Fruit fly (Drosophila melanogaster): Measurements from ENCODE around the gene TyrR.
A peak's percentile ranks its signal among the peaks of the same experiment; 100 is the strongest.

Gene TyrR

DNA sequence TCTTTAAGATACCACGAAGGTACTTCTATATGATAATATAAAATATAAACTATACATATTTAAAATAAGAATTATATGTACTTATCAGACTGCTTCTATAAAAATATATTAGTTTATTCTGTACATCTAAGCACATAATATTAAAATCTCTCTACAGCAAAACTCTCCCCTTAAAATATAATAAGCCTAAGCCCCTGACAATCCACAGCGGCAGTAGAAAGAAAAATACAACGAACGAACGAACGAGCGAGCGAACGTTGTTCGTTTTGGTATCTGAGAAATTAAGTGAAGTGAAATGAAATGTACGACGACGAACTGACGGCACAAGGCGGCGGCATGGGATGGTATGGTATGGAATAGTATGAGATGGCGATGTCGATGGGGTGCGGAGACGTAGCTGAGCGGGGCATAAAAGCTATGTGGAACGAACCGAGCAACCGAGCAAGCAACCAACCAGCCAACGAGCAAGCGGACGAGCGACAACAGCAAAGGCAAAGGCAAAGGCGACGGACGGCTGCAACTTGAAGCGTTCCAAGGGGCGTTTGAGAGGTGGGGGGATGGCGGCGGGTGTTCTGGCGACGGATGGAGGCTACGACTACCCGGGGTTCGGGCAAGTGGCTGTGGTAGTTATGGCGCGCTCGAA, 62.4 kb downstream of the TyrR start:
- TF ChIP-seq CG14711 (tag; optimal IDR thresholded peaks at IDR 0.05): peak; percentile 96
- TF ChIP-seq CG1620 (GFP tag; optimal IDR thresholded peaks at IDR 0.05): peak; percentile 67
- peak; percentile 99 for TF ChIP-seq CG33017 (tag; optimal IDR thresholded peaks at IDR 0.05)
- TF ChIP-seq CG7045 (GFP tag; optimal IDR thresholded peaks at IDR 0.05): peak; percentile 99
- TF ChIP-seq toe (GFP tag; optimal IDR thresholded peaks at IDR 0.05): peak; percentile 87
- peak; percentile 76 for TF ChIP-seq Clk (GFP tag; optimal IDR thresholded peaks at IDR 0.05)
- TF ChIP-seq Hr96 (GFP tag; optimal IDR thresholded peaks at IDR 0.05): peak; percentile 60
- no peak for TF ChIP-seq CG5204 (GFP tag; optimal IDR thresholded peaks at IDR 0.05)
- peak; percentile 88 for TF ChIP-seq Crg-1 (GFP tag; optimal IDR thresholded peaks at IDR 0.05)
- peak; percentile 99 for TF ChIP-seq kay (GFP tag; ENCODE audit: borderline replicate concordance)
- peak; percentile 98 for TF ChIP-seq CG12768 (GFP tag; optimal IDR thresholded peaks at IDR 0.05)
- peak; percentile 91 for TF ChIP-seq tj (GFP tag; optimal IDR thresholded peaks at IDR 0.05)
- no peak for TF ChIP-seq cnc (optimal IDR thresholded peaks at IDR 0.05)
- peak; percentile 91 for TF ChIP-seq pad (GFP tag; optimal IDR thresholded peaks at IDR 0.05)
- peak; percentile 84 for TF ChIP-seq cic (GFP tag; optimal IDR thresholded peaks at IDR 0.05)
- peak; percentile 98 for TF ChIP-seq bab1 (GFP tag; optimal IDR thresholded peaks at IDR 0.05)
- peak; percentile 99 for TF ChIP-seq CG11617 (GFP tag; optimal IDR thresholded peaks at IDR 0.05)
- peak; percentile 92 for TF ChIP-seq ovo (GFP tag; optimal IDR thresholded peaks at IDR 0.05)
- TF ChIP-seq CG7101 (tag; optimal IDR thresholded peaks at IDR 0.05): peak; percentile 99
- peak; percentile 17 for TF ChIP-seq Mnt (GFP tag; optimal IDR thresholded peaks at IDR 0.05)

Data from whole organism, adult.